Fruit fly (Drosophila melanogaster) whole organism, prepupa: ENCODE measurements around the gene CG8543.
"Not testable (repeated sequence)": the region's sequence is repeated elsewhere in the genome, so short reads cannot be mapped to it uniquely, and the experiment has no call there.

ENCODE experiments used
- CG11294 ChIP-seq: fragments of 200-800 bp; sonication (Bioruptor generic); IDR thresholded peaks from 2 replicates; pipeline ENCODE4 v1.3.6; 2022; ENCODE audit warnings: missing biosample characterization, missing genetic modification characterization
- CG1621 ChIP-seq: fragments of 200-800 bp; sonication (Bioruptor generic); optimal IDR thresholded peaks from 3 replicates; lab custom pipeline; 2018; ENCODE audit warnings: missing biosample characterization, mild to moderate bottlenecking, missing genetic modification characterization
- CG6163 ChIP-seq: fragments of 200-800 bp; sonication (Bioruptor generic); IDR thresholded peaks from 3 replicates; pipeline ENCODE4 v1.3.6; 2022; ENCODE audit warnings: missing biosample characterization, missing genetic modification characterization
- dac ChIP-seq: fragments of 200-800 bp; sonication (Bioruptor generic); optimal IDR thresholded peaks from 2 replicates; lab custom pipeline; 2017; ENCODE audit warnings: missing biosample characterization, mild to moderate bottlenecking, missing genetic modification characterization
- pdm3 ChIP-seq: fragments of 200-800 bp; sonication (Bioruptor generic); optimal IDR thresholded peaks from 3 replicates; lab custom pipeline; 2016; ENCODE audit warnings: missing biosample characterization, missing genetic modification characterization

DNA sequence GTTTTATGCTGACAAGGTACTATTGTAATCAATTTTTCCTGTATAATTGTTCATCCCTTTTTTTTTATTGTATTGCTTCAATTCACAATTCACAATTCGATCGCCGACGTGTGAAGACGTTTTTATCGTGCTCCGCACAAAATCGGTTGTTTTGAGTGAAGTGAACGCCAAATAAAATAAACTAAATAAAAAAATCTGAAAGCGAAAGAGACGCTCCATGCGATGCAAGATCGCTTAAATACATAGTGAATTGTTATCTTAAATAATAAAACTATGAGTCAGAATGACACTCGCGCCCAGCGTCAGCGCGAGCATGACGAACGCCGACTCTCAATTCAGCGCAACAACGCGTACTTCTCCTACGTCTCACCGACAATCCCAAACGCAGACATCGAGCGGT is 28.6 kb upstream of the CG8543 start, which contains the start of gene CG8539:
- TF ChIP-seq CG6163 (GFP tag; lab: Robert Waterston, UW); CG11294; dac; CG1621 (tag; lab: Kevin White, UChicago); pdm3 (GFP tag; lab: Kevin White, UChicago): not testable (repeated sequence)
